Fruit fly (Drosophila melanogaster) whole organism, embryonic: Measurements from ENCODE around the gene comm.

Source experiments
- Atf3 ChIP-seq: fragments of 200-800 bp; sonication (Bioruptor generic); optimal IDR thresholded peaks from 3 replicates; lab custom pipeline; 2016; ENCODE audit warnings: missing biosample characterization, missing genetic modification characterization
- Bdp1 ChIP-seq: fragments of 200-800 bp; sonication (Bioruptor generic); optimal IDR thresholded peaks from 3 replicates; lab custom pipeline; 2016; ENCODE audit warnings: missing biosample characterization, missing genetic modification characterization
- CG10321 ChIP-seq: fragments of 200-800 bp; sonication (Bioruptor generic); IDR thresholded peaks from 2 replicates; pipeline ENCODE4 v1.3.6; 2022; ENCODE audit warnings: missing biosample characterization, missing genetic modification characterization
- CG12391 ChIP-seq: fragments of 200-800 bp; sonication (Bioruptor generic); optimal IDR thresholded peaks from 3 replicates; lab custom pipeline; 2018; ENCODE audit warnings: missing biosample characterization, mild to moderate bottlenecking, missing genetic modification characterization, moderate library complexity
- CG12744 ChIP-seq: fragments of 200-800 bp; sonication (Bioruptor generic); optimal IDR thresholded peaks from 2 replicates; lab custom pipeline; 2016; ENCODE audit warnings: missing biosample characterization, missing genetic modification characterization
- CG13123 ChIP-seq: fragments of 200-800 bp; sonication (Bioruptor generic); optimal IDR thresholded peaks from 2 replicates; lab custom pipeline; 2016; ENCODE audit warnings: missing biosample characterization, missing genetic modification characterization
- CG13296 ChIP-seq: fragments of 200-800 bp; sonication (Bioruptor generic); optimal IDR thresholded peaks from 3 replicates; lab custom pipeline; 2018; ENCODE audit warnings: missing biosample characterization, mild to moderate bottlenecking, missing genetic modification characterization
- CG13775 ChIP-seq: fragments of 200-800 bp; sonication (Bioruptor generic); optimal IDR thresholded peaks from 3 replicates; lab custom pipeline; 2017; ENCODE audit warnings: missing biosample characterization, mild to moderate bottlenecking, missing genetic modification characterization
- CG14860 ChIP-seq: fragments of 200-800 bp; sonication (Bioruptor generic); IDR thresholded peaks from 3 replicates; pipeline ENCODE4 v1.3.6; 2022; ENCODE audit warnings: missing biosample characterization, missing genetic modification characterization; ENCODE audit not compliant: partially characterized antibody
- CG15696 ChIP-seq: fragments of 200-800 bp; sonication (Bioruptor generic); optimal IDR thresholded peaks from 2 replicates; lab custom pipeline; 2019; ENCODE audit warnings: missing biosample characterization, mild to moderate bottlenecking, missing genetic modification characterization, moderate library complexity
- CG17385 ChIP-seq: fragments of 200-800 bp; sonication (Bioruptor generic); optimal IDR thresholded peaks from 3 replicates; lab custom pipeline; 2018; ENCODE audit warnings: missing biosample characterization, mild to moderate bottlenecking, missing genetic modification characterization
- CG17568 ChIP-seq: fragments of 200-800 bp; sonication (Bioruptor generic); optimal IDR thresholded peaks from 2 replicates; lab custom pipeline; 2018; ENCODE audit warnings: missing biosample characterization, mild to moderate bottlenecking, missing genetic modification characterization, moderate library complexity
- CG4360 ChIP-seq: fragments of 200-800 bp; sonication (Bioruptor generic); IDR thresholded peaks from 2 replicates; pipeline ENCODE4 v1.3.6; 2022; ENCODE audit warnings: missing biosample characterization, missing genetic modification characterization
- CG6683 ChIP-seq: fragments of 200-800 bp; sonication (Bioruptor generic); optimal IDR thresholded peaks from 2 replicates; lab custom pipeline; 2017; ENCODE audit warnings: missing biosample characterization, mild to moderate bottlenecking, missing genetic modification characterization, missing genetic modification reagents
- CG7556 ChIP-seq: fragments of 200-800 bp; sonication (Bioruptor generic); optimal IDR thresholded peaks from 2 replicates; lab custom pipeline; 2017; ENCODE audit warnings: missing biosample characterization, mild to moderate bottlenecking, missing genetic modification characterization
- CG7839 ChIP-seq: fragments of 200-800 bp; sonication (Bioruptor generic); optimal IDR thresholded peaks from 3 replicates; lab custom pipeline; 2018; ENCODE audit warnings: missing biosample characterization, mild to moderate bottlenecking, missing genetic modification characterization, moderate library complexity
- CG7963 ChIP-seq: fragments of 200-800 bp; sonication (Bioruptor generic); IDR thresholded peaks from 3 replicates; pipeline ENCODE4 v1.3.6; 2022; ENCODE audit warnings: missing biosample characterization, missing genetic modification characterization; ENCODE audit not compliant: partially characterized antibody
- CG8089 ChIP-seq: fragments of 200-800 bp; sonication (Bioruptor generic); optimal IDR thresholded peaks from 3 replicates; lab custom pipeline; 2016; ENCODE audit warnings: missing biosample characterization, missing genetic modification characterization
- CG8924 ChIP-seq: fragments of 200-800 bp; optimal IDR thresholded peaks from 3 replicates; lab custom pipeline; 2019; ENCODE audit warnings: missing biosample characterization, mild to moderate bottlenecking, missing genetic modification characterization, moderate library complexity
- D19A ChIP-seq: fragments of 200-800 bp; optimal IDR thresholded peaks from 3 replicates; lab custom pipeline; 2019; ENCODE audit warnings: missing biosample characterization, mild to moderate bottlenecking, missing genetic modification characterization, moderate library complexity
- Deaf1 ChIP-seq: fragments of 200-800 bp; optimal IDR thresholded peaks from 3 replicates; lab custom pipeline; 2019; ENCODE audit warnings: missing biosample characterization, mild to moderate bottlenecking, missing genetic modification characterization, moderate library complexity
- Doc3 ChIP-seq: fragments of 200-800 bp; sonication (Bioruptor generic); IDR thresholded peaks from 3 replicates; pipeline ENCODE4 v1.3.6; 2022; ENCODE audit warnings: missing biosample characterization, missing genetic modification characterization; ENCODE audit not compliant: partially characterized antibody
- E2f2 ChIP-seq: fragments of 200-800 bp; sonication (Bioruptor generic); IDR thresholded peaks from 2 replicates; pipeline ENCODE4 v1.3.6; 2022; ENCODE audit warnings: missing biosample characterization, missing genetic modification characterization
- HLH54F ChIP-seq: fragments of 200-800 bp; sonication (Bioruptor generic); optimal IDR thresholded peaks from 3 replicates; lab custom pipeline; 2016; ENCODE audit warnings: missing biosample characterization, missing genetic modification characterization
- Hmr ChIP-seq: fragments of 200-800 bp; sonication (Bioruptor generic); optimal IDR thresholded peaks from 3 replicates; lab custom pipeline; 2017; ENCODE audit warnings: mild to moderate bottlenecking, missing biosample characterization, missing genetic modification reagents, missing genetic modification characterization
- Hr78 ChIP-seq, 2 experiments: fragments of 200-800 bp in 1 of 2; fragments of >200 bp in 1 of 2; sonication (Bioruptor generic) in 1 of 2; optimal IDR thresholded peaks; 2 replicates each; lab custom pipeline; 2017 to 2019; ENCODE audit warnings: missing biosample characterization in 2 of 2, missing genetic modification characterization in 2 of 2, mild to moderate bottlenecking in 1 of 2, moderate library complexity in 1 of 2
- Kr ChIP-seq: fragments of 200-800 bp; sonication (Bioruptor generic); optimal IDR thresholded peaks from 2 replicates; lab custom pipeline; 2017; ENCODE audit warnings: missing biosample characterization, mild to moderate bottlenecking, missing genetic modification characterization
- NC2α ChIP-seq: fragments of 200-800 bp; sonication (Bioruptor generic); optimal IDR thresholded peaks from 2 replicates; lab custom pipeline; 2016; ENCODE audit warnings: missing biosample characterization, missing genetic modification characterization
- Nf-YB ChIP-seq: fragments of 200-800 bp; sonication (Bioruptor generic); optimal IDR thresholded peaks from 3 replicates; lab custom pipeline; 2019; ENCODE audit warnings: missing biosample characterization, mild to moderate bottlenecking, missing genetic modification characterization, moderate library complexity
- NfI ChIP-seq: fragments of 200-800 bp; sonication (Bioruptor generic); optimal IDR thresholded peaks from 3 replicates; lab custom pipeline; 2018; ENCODE audit warnings: missing biosample characterization, mild to moderate bottlenecking, missing genetic modification characterization, moderate library complexity
- Ptx1 ChIP-seq: fragments of 200-800 bp; sonication (Bioruptor generic); IDR thresholded peaks from 2 replicates; pipeline ENCODE4 v1.3.6; 2022; ENCODE audit warnings: missing biosample characterization, missing genetic modification characterization
- Scr ChIP-seq: fragments of 200-800 bp; sonication (Bioruptor generic); IDR thresholded peaks from 2 replicates; pipeline ENCODE4 v1.3.6; 2022; ENCODE audit warnings: missing biosample characterization, missing genetic modification characterization; ENCODE audit not compliant: partially characterized antibody
- Six4 ChIP-seq: fragments of 200-800 bp; sonication (Bioruptor generic); optimal IDR thresholded peaks from 2 replicates; lab custom pipeline; 2016; ENCODE audit warnings: missing biosample characterization, missing genetic modification characterization
- Taf1 ChIP-seq: fragments of 200-800 bp; sonication (Bioruptor generic); IDR thresholded peaks from 2 replicates; pipeline ENCODE4 v1.3.6; 2022; ENCODE audit warnings: missing biosample characterization, missing genetic modification characterization
- bigmax ChIP-seq: fragments of 200-800 bp; sonication (Bioruptor generic); optimal IDR thresholded peaks from 2 replicates; lab custom pipeline; 2018; ENCODE audit warnings: missing biosample characterization, mild to moderate bottlenecking, missing genetic modification characterization
- br ChIP-seq: fragments of >200 bp; optimal IDR thresholded peaks from 2 replicates; lab custom pipeline; 2017
- bsh ChIP-seq, 2 experiments: fragments of 200-800 bp; sonication (Bioruptor generic); optimal IDR thresholded peaks; 2 replicates each; lab custom pipeline; 2017 to 2018; ENCODE audit warnings: mild to moderate bottlenecking in 2 of 2, missing biosample characterization in 2 of 2, missing genetic modification characterization in 2 of 2, moderate library complexity in 1 of 2
- crc ChIP-seq: fragments of 200-800 bp; sonication (Bioruptor generic); optimal IDR thresholded peaks from 2 replicates; lab custom pipeline; 2016; ENCODE audit warnings: missing biosample characterization, missing genetic modification characterization
- fd96Cb ChIP-seq: fragments of 200-800 bp; sonication (Bioruptor generic); optimal IDR thresholded peaks from 2 replicates; lab custom pipeline; 2018; ENCODE audit warnings: missing biosample characterization, mild to moderate bottlenecking, missing genetic modification characterization, moderate library complexity
- fu2 ChIP-seq: fragments of 200-800 bp; sonication (Bioruptor generic); optimal IDR thresholded peaks from 2 replicates; lab custom pipeline; 2016; ENCODE audit warnings: missing biosample characterization, missing genetic modification characterization
- kah ChIP-seq: fragments of 200-800 bp; sonication (Bioruptor generic); optimal IDR thresholded peaks from 2 replicates; lab custom pipeline; 2018; ENCODE audit warnings: missing biosample characterization, mild to moderate bottlenecking, missing genetic modification characterization
- kay ChIP-seq: fragments of 200-800 bp; sonication (Bioruptor generic); optimal IDR thresholded peaks from 2 replicates; lab custom pipeline; 2016; ENCODE audit warnings: missing biosample characterization, missing genetic modification characterization
- kni ChIP-seq: fragments of 200-800 bp; sonication (Bioruptor generic); optimal IDR thresholded peaks from 3 replicates; lab custom pipeline; 2017; ENCODE audit warnings: mild to moderate bottlenecking, missing biosample characterization, missing genetic modification reagents, missing genetic modification characterization
- mam ChIP-seq: fragments of 200-800 bp; sonication (Bioruptor generic); optimal IDR thresholded peaks from 3 replicates; lab custom pipeline; 2016; ENCODE audit warnings: missing biosample characterization, missing genetic modification characterization
- otp ChIP-seq: fragments of 200-800 bp; sonication (Bioruptor generic); IDR thresholded peaks from 3 replicates; pipeline ENCODE4, ENCODE4 v1.3.6; 2022; ENCODE audit warnings: missing biosample characterization, missing genetic modification characterization
- salm ChIP-seq: fragments of 200-800 bp; sonication (Bioruptor generic); optimal IDR thresholded peaks from 2 replicates; lab custom pipeline; 2018; ENCODE audit warnings: missing biosample characterization, mild to moderate bottlenecking, missing genetic modification characterization
- sens ChIP-seq: fragments of 200-800 bp; sonication (Bioruptor generic); peaks from one replicate; lab custom pipeline; 2016; ENCODE audit warnings: missing biosample characterization, missing genetic modification characterization
- sens-2 ChIP-seq: fragments of 200-800 bp; sonication (Bioruptor generic); IDR thresholded peaks from 2 replicates; pipeline ENCODE4 v1.3.6; 2022; ENCODE audit warnings: missing biosample characterization, missing genetic modification characterization
- sug ChIP-seq: fragments of 200-800 bp; optimal IDR thresholded peaks from 2 replicates; lab custom pipeline; 2019; ENCODE audit warnings: missing biosample characterization, mild to moderate bottlenecking, missing genetic modification characterization, moderate library complexity
- toy ChIP-seq: fragments of 200-800 bp; sonication (Bioruptor generic); IDR thresholded peaks from 2 replicates; pipeline ENCODE4 v1.3.6; 2022; ENCODE audit warnings: missing biosample characterization, missing genetic modification characterization
- usp ChIP-seq: fragments of >200 bp; optimal IDR thresholded peaks from 2 replicates; lab custom pipeline; 2017; ENCODE audit warnings: missing biosample characterization, missing genetic modification characterization

comm gene

DNA sequence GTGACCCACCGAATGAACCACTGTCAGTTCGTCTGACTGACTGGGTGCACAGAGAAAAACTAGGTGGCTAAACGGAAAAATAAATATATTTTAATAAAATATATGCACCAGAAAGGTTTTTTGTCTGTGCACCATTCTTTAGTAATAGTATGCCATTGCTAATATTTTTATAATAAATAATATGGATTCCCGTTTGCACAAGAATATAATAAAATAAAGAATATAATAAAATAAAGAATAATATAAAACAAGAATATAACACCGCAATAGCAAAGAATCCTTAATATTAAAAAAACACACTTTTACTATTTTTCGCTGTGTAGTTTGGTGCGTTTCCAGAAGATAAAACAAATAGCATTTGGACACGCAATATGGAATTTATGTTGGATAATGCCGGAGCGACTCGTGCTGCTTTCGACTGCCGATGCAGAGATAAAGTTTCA is 40.7 kb upstream of the comm start (continued):
- TF ChIP-seq kni (GFP tag; lab: Kevin White, UChicago) (no peak), NC2α (GFP tag; lab: Kevin White, UChicago) (no peak), NfI (peak; percentile 17), Kr (GFP tag; lab: Kevin White, UChicago) (no peak), salm (tag; lab: Kevin White, UChicago) (peak; percentile 29), Atf3 (no peak), E2f2 (peak; percentile 14; the same call in 1 of the 2 replicates), mam (no peak), CG4360 (no peak), CG17385 (GFP tag; lab: Kevin White, UChicago) (peak; percentile 47), Doc3 (GFP tag; lab: Robert Waterston, UW) (no peak), Hr78 (GFP tag; optimal IDR thresholded peaks at IDR 0.05; lab: Kevin White, UChicago) (peak in 1 of 2 experiments; percentile 28), Ptx1 (GFP tag; lab: Robert Waterston, UW) (peak; percentile 65), sug (tag; lab: Kevin White, UChicago) (peak; percentile 21), CG7556 (GFP tag; lab: Kevin White, UChicago) (peak; percentile 70), Hmr (GFP tag; lab: Kevin White, UChicago) (peak; percentile 15), otp (GFP tag; lab: Robert Waterston, UW) (peak; percentile 65; the same call in 1 of the 3 replicates), Scr (GFP tag; lab: Robert Waterston, UW) (no peak), crc (no peak), Nf-YB (GFP tag; lab: Kevin White, UChicago) (peak; percentile 43), CG14860 (GFP tag; lab: Robert Waterston, UW) (no peak), D19A (tag; lab: Kevin White, UChicago) (peak; percentile 83), HLH54F (no peak), toy (GFP tag; lab: Robert Waterston, UW) (no peak), fu2 (GFP tag; lab: Kevin White, UChicago) (no peak), usp (no peak), bsh (GFP tag; optimal IDR thresholded peaks at IDR 0.05; lab: Kevin White, UChicago) (peak in 1 of 2 experiments; percentile 83), sens-2 (GFP tag; lab: Robert Waterston, UW) (0 out of 2 replicates have a peak, but pooled peaks have one; percentile 36), Deaf1 (peak; percentile 49), CG8089 (GFP tag; lab: Kevin White, UChicago) (no peak), CG7963 (GFP tag; lab: Robert Waterston, UW) (no peak), CG13775 (peak; percentile 75), fd96Cb (tag; lab: Kevin White, UChicago) (peak; percentile 79), Bdp1 (GFP tag; lab: Kevin White, UChicago) (no peak), CG13296 (GFP tag; lab: Kevin White, UChicago) (no peak), kah (peak; percentile 10), CG15696 (peak; percentile 71), CG17568 (GFP tag; lab: Kevin White, UChicago) (no peak), Taf1 (no peak), bigmax (GFP tag; lab: Kevin White, UChicago) (no peak), CG12744 (GFP tag; lab: Kevin White, UChicago) (no peak), kay (GFP tag; lab: Kevin White, UChicago) (no peak), CG7839 (tag; lab: Kevin White, UChicago) (peak; percentile 73), CG6683 (GFP tag; lab: Kevin White, UChicago) (peak; percentile 36), Six4 (peak; percentile 62), CG13123 (GFP tag; lab: Kevin White, UChicago) (peak; percentile 14), CG10321 (GFP tag; lab: Robert Waterston, UW) (no peak), sens (GFP tag; lab: Kevin White, UChicago) (peak; percentile 50), br (lab: Kevin White, UChicago) (no peak), CG8924 (tag; lab: Kevin White, UChicago) (peak; percentile 83), CG12391 (tag; lab: Kevin White, UChicago) (peak; percentile 76)
